Worm (Caenorhabditis elegans): ENCODE data around the gene srxa-9.

DNA sequence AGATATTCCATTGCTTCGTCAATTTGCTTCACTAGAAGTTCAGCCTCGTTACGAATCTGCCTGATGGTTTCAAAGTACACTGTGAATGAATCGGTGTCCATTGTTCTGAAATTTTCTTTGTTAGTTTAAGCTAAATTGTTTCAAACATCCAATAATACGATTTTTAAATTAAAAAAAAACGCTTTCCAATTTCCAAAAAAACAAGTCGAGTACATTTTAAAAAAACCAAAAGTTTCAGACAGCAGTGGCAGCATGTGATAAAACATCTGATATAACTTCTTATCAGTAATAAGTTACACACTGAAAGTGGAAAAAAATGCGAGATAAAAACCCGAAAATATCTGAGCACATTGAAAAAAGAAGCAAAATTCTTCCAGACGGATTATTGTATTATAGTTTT, 52.8 kb downstream of the srxa-9 start, which contains the start of gene Y7A5A.6:
- no peak for TF ChIP-seq lsy-2 (tag; optimal IDR thresholded peaks at IDR 0.05)
- TF ChIP-seq mab-5 (tag; optimal IDR thresholded peaks at IDR 0.05) = no peak
- TF ChIP-seq elt-3 (tag; optimal IDR thresholded peaks at IDR 0.05) = no peak
- no peak for TF ChIP-seq elt-1 (tag; optimal IDR thresholded peaks at IDR 0.05)
- TF ChIP-seq egl-27 (tag; optimal IDR thresholded peaks at IDR 0.05) = no peak
- no peak for TF ChIP-seq zag-1 (tag; optimal IDR thresholded peaks at IDR 0.05)
- TF ChIP-seq unc-62 (GFP tag; optimal IDR thresholded peaks at IDR 0.05) = no peak
- TF ChIP-seq gmeb-1 (tag; optimal IDR thresholded peaks at IDR 0.05) = no peak
- no peak for TF ChIP-seq lin-13 (GFP tag; optimal IDR thresholded peaks at IDR 0.05)
- TF ChIP-seq R02D3.7 (tag; optimal IDR thresholded peaks at IDR 0.05) = no peak
- no peak for TF ChIP-seq nhr-237 (tag; optimal IDR thresholded peaks at IDR 0.05)
- TF ChIP-seq ztf-11 (tag; optimal IDR thresholded peaks at IDR 0.05) = no peak
- TF ChIP-seq fos-1 (tag; optimal IDR thresholded peaks at IDR 0.05) = no peak
- TF ChIP-seq unc-55 (GFP tag; optimal IDR thresholded peaks at IDR 0.05) = no peak
